Worm (Caenorhabditis elegans): Measurements from ENCODE around the gene hdl-1.
A peak's percentile ranks its signal among the peaks of the same experiment; 100 is the strongest.

Gene hdl-1

ce11 chrIV:11923074-11923473, 26.5 kb downstream of the hdl-1 start, which contains the start of gene srlf-31:
TSS of gene srlf-31 (minus strand) at chrIV:11923174.
- no peak for TF ChIP-seq zag-1 (tag; optimal IDR thresholded peaks at IDR 0.05)
- no peak for TF ChIP-seq nhr-12 (tag; optimal IDR thresholded peaks at IDR 0.05)
- TF ChIP-seq tbx-2 (tag; optimal IDR thresholded peaks at IDR 0.05) = no peak

ce11 chrIV:11922011-11922410, 27.6 kb downstream of the hdl-1 start, which contains the start of gene ZK822.1:
TSS of gene ZK822.1 (minus strand) at chrIV:11922131.
- TF ChIP-seq elt-3 (tag; optimal IDR thresholded peaks at IDR 0.05) (no peak), jun-1 (tag; optimal IDR thresholded peaks at IDR 0.05) (no peak), ceh-9 (tag; optimal IDR thresholded peaks at IDR 0.05) (no peak), lin-39 (tag; optimal IDR thresholded peaks at IDR 0.05) (no peak), nhr-77 (tag; optimal IDR thresholded peaks at IDR 0.05) (no peak), ama-1 (optimal IDR thresholded peaks at IDR 0.05) (no peak), nhr-23 (tag; optimal IDR thresholded peaks at IDR 0.05) (no peak), hmg-11 (tag; optimal IDR thresholded peaks at IDR 0.05) (no peak), snpc-4 (tag; optimal IDR thresholded peaks at IDR 0.05) (no peak), ZK546.5 (tag; optimal IDR thresholded peaks at IDR 0.05) (no peak), unc-62 (GFP tag; optimal IDR thresholded peaks at IDR 0.05) (no peak), eor-1 (tag; optimal IDR thresholded peaks at IDR 0.05) (no peak), nhr-11 (tag; optimal IDR thresholded peaks at IDR 0.05) (no peak), mml-1 (tag; optimal IDR thresholded peaks at IDR 0.05) (no peak), nhr-28 (tag; optimal IDR thresholded peaks at IDR 0.05) (no peak), aly-2 (tag; optimal IDR thresholded peaks at IDR 0.05) (no peak), nhr-237 (tag; optimal IDR thresholded peaks at IDR 0.05) (no peak), skn-1 (tag; optimal IDR thresholded peaks at IDR 0.05) (no peak)

ce11 chrIV:11919067-11919466, 30.6 kb downstream of the hdl-1 start:
- TF ChIP-seq pha-4 (tag; optimal IDR thresholded peaks at IDR 0.05) (no peak), nhr-23 (tag; optimal IDR thresholded peaks at IDR 0.05) (no peak), ztf-11 (tag; optimal IDR thresholded peaks at IDR 0.05) (no peak), lin-39 (tag; optimal IDR thresholded peaks at IDR 0.05) (no peak), eor-1 (tag; optimal IDR thresholded peaks at IDR 0.05) (no peak), mml-1 (tag; optimal IDR thresholded peaks at IDR 0.05) (no peak), jun-1 (tag; optimal IDR thresholded peaks at IDR 0.05) (no peak), nhr-43 (tag; optimal IDR thresholded peaks at IDR 0.05; ENCODE audit: poor library complexity, severe bottlenecking) (no peak), zag-1 (tag; optimal IDR thresholded peaks at IDR 0.05) (no peak), daf-12 (tag; optimal IDR thresholded peaks at IDR 0.05) (no peak)

ce11 chrIV:11917886-11918285, 31.7 kb downstream of the hdl-1 start:
- TF ChIP-seq ama-1 (optimal IDR thresholded peaks at IDR 0.05) (no peak), eor-1 (tag; optimal IDR thresholded peaks at IDR 0.05) (no peak), aly-2 (tag; optimal IDR thresholded peaks at IDR 0.05) (no peak), nhr-77 (tag; optimal IDR thresholded peaks at IDR 0.05) (no peak), lsy-12 (tag; optimal IDR thresholded peaks at IDR 0.05) (no peak), unc-62 (GFP tag; optimal IDR thresholded peaks at IDR 0.05) (no peak), pqm-1 (tag; optimal IDR thresholded peaks at IDR 0.05) (peak; percentile 90), jun-1 (tag; optimal IDR thresholded peaks at IDR 0.05) (peak; percentile 1), ceh-28 (tag; optimal IDR thresholded peaks at IDR 0.05) (no peak), nhr-12 (tag; optimal IDR thresholded peaks at IDR 0.05) (no peak), elt-1 (tag; optimal IDR thresholded peaks at IDR 0.05) (no peak), nhr-67 (tag; optimal IDR thresholded peaks at IDR 0.05) (no peak), egl-27 (tag; optimal IDR thresholded peaks at IDR 0.05) (no peak), nhr-76 (tag; optimal IDR thresholded peaks at IDR 0.05) (no peak), snpc-4 (tag; optimal IDR thresholded peaks at IDR 0.05) (no peak), pha-4 (tag; optimal IDR thresholded peaks at IDR 0.05) (peak; percentile 44), nhr-43 (tag; optimal IDR thresholded peaks at IDR 0.05; ENCODE audit: poor library complexity, severe bottlenecking) (no peak), elt-3 (tag; optimal IDR thresholded peaks at IDR 0.05) (no peak), tbx-2 (tag; optimal IDR thresholded peaks at IDR 0.05) (no peak), daf-12 (tag; optimal IDR thresholded peaks at IDR 0.05) (no peak), lin-39 (tag; optimal IDR thresholded peaks at IDR 0.05) (no peak), R02D3.7 (tag; optimal IDR thresholded peaks at IDR 0.05) (no peak), ceh-82 (tag; optimal IDR thresholded peaks at IDR 0.05) (no peak), nhr-11 (tag; optimal IDR thresholded peaks at IDR 0.05) (no peak), unc-39 (tag; optimal IDR thresholded peaks at IDR 0.05) (no peak), fos-1 (tag; optimal IDR thresholded peaks at IDR 0.05) (no peak), fkh-10 (GFP tag; optimal IDR thresholded peaks at IDR 0.05) (no peak), ZK546.5 (tag; optimal IDR thresholded peaks at IDR 0.05) (no peak), nhr-237 (tag; optimal IDR thresholded peaks at IDR 0.05) (no peak), elt-2 (tag; optimal IDR thresholded peaks at IDR 0.05) (peak; percentile 90), mml-1 (tag; optimal IDR thresholded peaks at IDR 0.05) (no peak)

Measured in whole organism, L3 larva.